Fruit fly (Drosophila melanogaster) whole organism, embryonic: Measurements from ENCODE around the gene Cog2.

Experiments used
- ATbp ChIP-seq: fragments of 200-800 bp; sonication (Bioruptor generic); optimal IDR thresholded peaks from 2 replicates; lab custom pipeline; 2017; ENCODE audit warnings: missing biosample characterization, mild to moderate bottlenecking, missing genetic modification characterization, missing genetic modification reagents
- Asciz ChIP-seq: fragments of 200-800 bp; sonication (Bioruptor generic); optimal IDR thresholded peaks from 2 replicates; lab custom pipeline; 2017; ENCODE audit warnings: missing biosample characterization, mild to moderate bottlenecking, missing genetic modification characterization, missing genetic modification reagents
- Awh ChIP-seq: fragments of 200-800 bp; sonication (Bioruptor generic); IDR thresholded peaks from 2 replicates; pipeline ENCODE4, ENCODE4 v1.3.6; 2022; ENCODE audit warnings: missing biosample characterization, missing genetic modification characterization
- Blimp-1 ChIP-seq: fragments of 200-800 bp; sonication (Bioruptor generic); optimal IDR thresholded peaks from 3 replicates; lab custom pipeline; 2018; ENCODE audit warnings: missing biosample characterization, missing genetic modification characterization, mild to moderate bottlenecking, moderate library complexity, missing genetic modification reagents
- CG12659 ChIP-seq: fragments of 200-800 bp; sonication (Bioruptor generic); optimal IDR thresholded peaks from 3 replicates; lab custom pipeline; 2017; ENCODE audit warnings: mild to moderate bottlenecking, missing biosample characterization, missing genetic modification reagents, missing genetic modification characterization
- CG13296 ChIP-seq: fragments of 200-800 bp; sonication (Bioruptor generic); optimal IDR thresholded peaks from 3 replicates; lab custom pipeline; 2018; ENCODE audit warnings: missing biosample characterization, mild to moderate bottlenecking, missing genetic modification characterization
- CG14710 ChIP-seq: fragments of 200-800 bp; sonication (Bioruptor generic); optimal IDR thresholded peaks from 3 replicates; lab custom pipeline; 2019; ENCODE audit warnings: missing biosample characterization, mild to moderate bottlenecking, missing genetic modification characterization, moderate library complexity
- CG1647 ChIP-seq: fragments of 200-800 bp; sonication (Bioruptor generic); optimal IDR thresholded peaks from 3 replicates; lab custom pipeline; 2016; ENCODE audit warnings: missing biosample characterization, missing genetic modification characterization
- CG17186 ChIP-seq: fragments of 200-800 bp; sonication (Bioruptor generic); optimal IDR thresholded peaks from 3 replicates; lab custom pipeline; 2017; ENCODE audit warnings: missing biosample characterization, missing genetic modification reagents, missing genetic modification characterization
- CG1792 ChIP-seq: fragments of 200-800 bp; sonication (Bioruptor generic); optimal IDR thresholded peaks from 2 replicates; lab custom pipeline; 2016; ENCODE audit warnings: missing biosample characterization, missing genetic modification characterization
- CG2120 ChIP-seq: fragments of 200-800 bp; sonication (Bioruptor generic); optimal IDR thresholded peaks from 3 replicates; lab custom pipeline; 2016; ENCODE audit warnings: missing biosample characterization, missing genetic modification characterization
- CG2129 ChIP-seq: fragments of 200-800 bp; sonication (Bioruptor generic); IDR thresholded peaks from 2 replicates; pipeline ENCODE4 v1.3.6; 2022; ENCODE audit warnings: missing biosample characterization, missing genetic modification characterization; ENCODE audit not compliant: partially characterized antibody
- CG3065 ChIP-seq: fragments of 200-800 bp; sonication (Bioruptor generic); optimal IDR thresholded peaks from 2 replicates; lab custom pipeline; 2016; ENCODE audit warnings: missing biosample characterization, missing genetic modification characterization
- CG31441 ChIP-seq: fragments of 200-800 bp; sonication (Bioruptor generic); IDR thresholded peaks from 2 replicates; pipeline ENCODE4 v1.3.6; 2022; ENCODE audit warnings: missing biosample characterization, missing genetic modification characterization
- CG34376 ChIP-seq: fragments of 200-800 bp; sonication (Bioruptor generic); optimal IDR thresholded peaks from 2 replicates; lab custom pipeline; 2018; ENCODE audit warnings: missing biosample characterization, mild to moderate bottlenecking, missing genetic modification characterization
- CG3995 ChIP-seq: fragments of 200-800 bp; sonication (Bioruptor generic); optimal IDR thresholded peaks from 3 replicates; lab custom pipeline; 2016; ENCODE audit warnings: missing biosample characterization, missing genetic modification characterization
- CG4282 ChIP-seq: fragments of 200-800 bp; sonication (Bioruptor generic); optimal IDR thresholded peaks from 2 replicates; lab custom pipeline; 2016; ENCODE audit warnings: missing biosample characterization, missing genetic modification characterization
- CG7786 ChIP-seq: fragments of 200-800 bp; sonication (Bioruptor generic); optimal IDR thresholded peaks from 2 replicates; lab custom pipeline; 2016; ENCODE audit warnings: missing biosample characterization, missing genetic modification characterization
- CG8089 ChIP-seq: fragments of 200-800 bp; sonication (Bioruptor generic); optimal IDR thresholded peaks from 3 replicates; lab custom pipeline; 2016; ENCODE audit warnings: missing biosample characterization, missing genetic modification characterization
- CG9215 ChIP-seq: fragments of 200-800 bp; sonication (Bioruptor generic); IDR thresholded peaks from 2 replicates; pipeline ENCODE4 v1.3.6; 2022; ENCODE audit warnings: missing biosample characterization, missing genetic modification characterization
- CG9609 ChIP-seq: fragments of 200-800 bp; sonication (Bioruptor generic); optimal IDR thresholded peaks from 3 replicates; lab custom pipeline; 2016; ENCODE audit warnings: missing biosample characterization, missing genetic modification characterization
- CG9817 ChIP-seq: fragments of 200-800 bp; sonication (Bioruptor generic); optimal IDR thresholded peaks from 2 replicates; lab custom pipeline; 2018; ENCODE audit warnings: missing biosample characterization, mild to moderate bottlenecking, missing genetic modification characterization, moderate library complexity
- CG9932 ChIP-seq: fragments of 200-800 bp; sonication (Bioruptor generic); IDR thresholded peaks from 2 replicates; pipeline ENCODE4 v1.3.6; 2022; ENCODE audit warnings: missing biosample characterization, missing genetic modification characterization
- Chrac-16 ChIP-seq: fragments of 200-800 bp; sonication (Bioruptor generic); optimal IDR thresholded peaks from 3 replicates; lab custom pipeline; 2016; ENCODE audit warnings: missing biosample characterization, missing genetic modification characterization
- Dip3 ChIP-seq: fragments of 200-800 bp; sonication (Bioruptor generic); optimal IDR thresholded peaks from 3 replicates; lab custom pipeline; 2016; ENCODE audit warnings: missing biosample characterization, missing genetic modification characterization
- HmgD ChIP-seq: fragments of 200-800 bp; sonication (Bioruptor generic); optimal IDR thresholded peaks from 3 replicates; lab custom pipeline; 2016; ENCODE audit warnings: missing biosample characterization, missing genetic modification characterization
- MBD-R2 ChIP-seq: fragments of 200-800 bp; sonication (Bioruptor generic); IDR thresholded peaks from 2 replicates; pipeline ENCODE4 v1.3.6; 2022; ENCODE audit warnings: missing biosample characterization, missing genetic modification characterization
- Med ChIP-seq: fragments of 200-800 bp; sonication (Bioruptor generic); peaks from one replicate; lab custom pipeline; 2016; ENCODE audit warnings: missing biosample characterization, missing genetic modification characterization, mild to moderate bottlenecking, inconsistent platforms, moderate library complexity
- Nf-YC ChIP-seq: fragments of 200-800 bp; optimal IDR thresholded peaks from 3 replicates; lab custom pipeline; 2019; ENCODE audit warnings: missing biosample characterization, mild to moderate bottlenecking, missing genetic modification characterization, moderate library complexity
- Sin3A ChIP-seq: fragments of >200 bp; optimal IDR thresholded peaks from 2 replicates; lab custom pipeline; 2018
- Sox100B ChIP-seq: fragments of 200-800 bp; sonication (Bioruptor generic); optimal IDR thresholded peaks from 3 replicates; lab custom pipeline; 2018; ENCODE audit warnings: missing biosample characterization, mild to moderate bottlenecking, missing genetic modification characterization
- YL-1 ChIP-seq: fragments of 200-800 bp; sonication (Bioruptor generic); optimal IDR thresholded peaks from 3 replicates; lab custom pipeline; 2017; ENCODE audit warnings: missing biosample characterization, mild to moderate bottlenecking, missing genetic modification characterization
- ase ChIP-seq: fragments of 200-800 bp; sonication (Bioruptor generic); IDR thresholded peaks from 3 replicates; pipeline ENCODE4 v1.3.6; 2022; ENCODE audit warnings: missing biosample characterization, missing genetic modification characterization
- ash1 ChIP-seq: fragments of 200-800 bp; sonication (Bioruptor generic); optimal IDR thresholded peaks from 2 replicates; lab custom pipeline; 2018; ENCODE audit warnings: missing biosample characterization, mild to moderate bottlenecking, missing genetic modification characterization
- bcd ChIP-seq: fragments of 200-800 bp; sonication (Bioruptor generic); optimal IDR thresholded peaks from 2 replicates; lab custom pipeline; 2017; ENCODE audit warnings: missing biosample characterization, mild to moderate bottlenecking, missing genetic modification characterization
- bsh ChIP-seq, 2 experiments: fragments of 200-800 bp; sonication (Bioruptor generic); optimal IDR thresholded peaks; 2 replicates each; lab custom pipeline; 2017 to 2018; ENCODE audit warnings: mild to moderate bottlenecking in 2 of 2, missing biosample characterization in 2 of 2, missing genetic modification characterization in 2 of 2, moderate library complexity in 1 of 2
- ems ChIP-seq: fragments of 200-800 bp; sonication (Bioruptor generic); optimal IDR thresholded peaks from 3 replicates; lab custom pipeline; 2016; ENCODE audit warnings: missing biosample characterization, missing genetic modification characterization
- fd3F ChIP-seq: fragments of 200-800 bp; sonication (Bioruptor generic); optimal IDR thresholded peaks from 2 replicates; lab custom pipeline; 2018; ENCODE audit warnings: missing biosample characterization, mild to moderate bottlenecking, missing genetic modification characterization, moderate library complexity
- ftz-f1 ChIP-seq: fragments of 200-800 bp; sonication (Bioruptor generic); optimal IDR thresholded peaks from 2 replicates; lab custom pipeline; 2016; ENCODE audit warnings: missing biosample characterization, missing genetic modification characterization
- lilli ChIP-seq: fragments of 200-800 bp; sonication (Bioruptor generic); optimal IDR thresholded peaks from 3 replicates; lab custom pipeline; 2016; ENCODE audit warnings: missing biosample characterization, missing genetic modification characterization
- pan ChIP-seq, 4 experiments: fragments of >200 bp in 3 of 4; fragments of 200-800 bp in 1 of 4; sonication (Bioruptor generic) in 1 of 4; optimal IDR thresholded peaks in 3 of 4; IDR thresholded peaks in 1 of 4; 2 replicates each; pipeline versions ENCODE4 v1.3.6 to Lab custom; 2017 to 2022; ENCODE audit warnings: missing biosample characterization in 2 of 4, missing genetic modification characterization in 2 of 4, mixed read lengths in 1 of 4
- pum ChIP-seq: fragments of 200-800 bp; sonication (Bioruptor generic); optimal IDR thresholded peaks from 2 replicates; lab custom pipeline; 2016; ENCODE audit warnings: missing biosample characterization, missing genetic modification characterization
- ranshi ChIP-seq: fragments of 200-800 bp; sonication (Bioruptor generic); IDR thresholded peaks from 2 replicates; pipeline ENCODE4 v1.3.6; 2022; ENCODE audit warnings: missing biosample characterization, missing genetic modification characterization
- row ChIP-seq: fragments of 200-800 bp; sonication (Bioruptor generic); IDR thresholded peaks from 3 replicates; pipeline ENCODE4 v1.3.6; 2022; ENCODE audit warnings: missing biosample characterization, missing genetic modification characterization
- sd ChIP-seq: fragments of 200-800 bp; sonication (Bioruptor generic); optimal IDR thresholded peaks from 3 replicates; lab custom pipeline; 2018; ENCODE audit warnings: missing biosample characterization, mild to moderate bottlenecking, missing genetic modification characterization, moderate library complexity
- slbo ChIP-seq: fragments of 200-800 bp; sonication (Bioruptor generic); IDR thresholded peaks from 2 replicates; pipeline ENCODE4 v1.3.6; 2022; ENCODE audit warnings: missing biosample characterization, missing genetic modification characterization
- sqz ChIP-seq: fragments of 200-800 bp; sonication (Bioruptor generic); optimal IDR thresholded peaks from 3 replicates; lab custom pipeline; 2018; ENCODE audit warnings: missing biosample characterization, mild to moderate bottlenecking, missing genetic modification characterization
- sug ChIP-seq: fragments of 200-800 bp; optimal IDR thresholded peaks from 2 replicates; lab custom pipeline; 2019; ENCODE audit warnings: missing biosample characterization, mild to moderate bottlenecking, missing genetic modification characterization, moderate library complexity
- unpg ChIP-seq: fragments of 200-800 bp; sonication (Bioruptor generic); optimal IDR thresholded peaks from 3 replicates; lab custom pipeline; 2018; ENCODE audit warnings: missing biosample characterization, mild to moderate bottlenecking, missing genetic modification characterization, moderate library complexity

Gene Cog2

DNA sequence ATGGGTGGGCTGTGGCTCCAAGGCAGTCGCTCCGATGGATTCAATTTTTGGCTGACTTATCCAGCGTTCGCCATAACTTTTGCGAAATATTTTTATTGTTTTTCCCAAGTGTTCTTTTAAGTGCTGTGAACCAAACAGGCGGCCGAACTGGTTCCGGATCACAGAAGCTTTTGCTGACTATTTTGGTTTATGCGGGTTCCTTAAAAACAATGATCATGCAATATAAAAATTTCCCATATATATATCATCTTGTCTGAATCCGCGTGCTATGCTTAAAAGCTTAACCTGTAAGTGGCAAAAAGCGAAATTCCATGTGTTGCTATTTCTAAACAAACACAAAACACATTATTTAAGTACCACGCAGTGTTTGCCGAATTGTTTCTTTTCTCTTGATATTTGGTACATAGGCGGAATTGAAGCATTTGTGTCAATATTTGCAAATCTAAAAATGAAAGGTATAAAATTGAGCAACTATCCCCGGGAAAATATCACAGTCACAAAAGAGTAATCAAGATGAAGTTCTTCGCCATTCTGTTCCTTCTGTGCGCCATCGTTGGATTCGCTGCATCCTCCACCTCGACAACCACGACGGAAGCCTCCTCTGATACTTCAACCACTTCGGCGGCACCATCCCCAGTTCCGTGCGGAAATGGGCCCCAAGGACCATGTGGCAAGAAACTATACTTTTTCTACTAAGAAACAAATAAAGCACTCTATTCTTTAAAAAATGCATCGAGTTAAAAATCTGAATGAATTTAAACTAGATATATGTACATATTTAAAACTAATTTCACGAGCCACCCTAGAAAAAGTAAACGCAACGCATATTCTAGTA is 41.3 kb downstream of the Cog2 start, which contains the start of the genes CG6276 and CG44040 (continued):
- peak; percentile 32 for TF ChIP-seq CG9609
- no peak for TF ChIP-seq CG4282 (GFP tag; lab: Kevin White, UChicago)
- TF ChIP-seq YL-1, result peak; percentile 6
- peak; percentile 68 for TF ChIP-seq CG2120 (GFP tag; lab: Kevin White, UChicago)
- no peak for TF ChIP-seq Sox100B (GFP tag; lab: Kevin White, UChicago)
- TF ChIP-seq bsh (GFP tag; optimal IDR thresholded peaks at IDR 0.05; lab: Kevin White, UChicago), result peak in 1 of 2 experiments; percentile 58
- TF ChIP-seq CG3995, result peak; percentile 46
- peak; percentile 23 for TF ChIP-seq Asciz (GFP tag; lab: Kevin White, UChicago)
- TF ChIP-seq HmgD (GFP tag; lab: Kevin White, UChicago), result no peak
- no peak for TF ChIP-seq CG2129
- TF ChIP-seq CG1647 (GFP tag; lab: Kevin White, UChicago), result no peak
- peak; percentile 42 for TF ChIP-seq Nf-YC
- peak; percentile 9 for TF ChIP-seq Dip3 (GFP tag; lab: Kevin White, UChicago)
- no peak for TF ChIP-seq pan (optimal IDR thresholded peaks at IDR 0.05; lab: Kevin White, UChicago)
- peak in 1 of 2 experiments; percentile 49 for TF ChIP-seq pan (GFP tag; optimal IDR thresholded peaks at IDR 0.05 in 1 of 2, IDR thresholded peaks at IDR 0.05 in 1 of 2)
- peak; percentile 64 for TF ChIP-seq lilli (GFP tag; lab: Kevin White, UChicago)
- peak; percentile 48 for TF ChIP-seq bcd (GFP tag; lab: Kevin White, UChicago)
- no peak for TF ChIP-seq ash1 (GFP tag; lab: Kevin White, UChicago)
- peak; percentile 39 for TF ChIP-seq CG31441
- TF ChIP-seq CG1792 (GFP tag; lab: Kevin White, UChicago), result peak; percentile 63
- peak; percentile 13 for TF ChIP-seq Blimp-1 (GFP tag; lab: Kevin White, UChicago)
- TF ChIP-seq MBD-R2 (GFP tag; lab: Robert Waterston, UW), result peak; percentile 77
- TF ChIP-seq CG13296 (GFP tag; lab: Kevin White, UChicago), result peak; percentile 43
- peak; percentile 6 for TF ChIP-seq CG8089
- no peak for TF ChIP-seq CG17186 (GFP tag; lab: Kevin White, UChicago)
- TF ChIP-seq pum (GFP tag; lab: Kevin White, UChicago), result peak; percentile 33
- TF ChIP-seq Awh (GFP tag; lab: Robert Waterston, UW), result peak; percentile 39; the same call in 1 of the 2 replicates
- TF ChIP-seq ranshi (GFP tag; lab: Robert Waterston, UW), result peak; percentile 58
- TF ChIP-seq CG9215 (GFP tag; lab: Robert Waterston, UW), result peak; percentile 46; the same call in 1 of the 2 replicates
- peak; percentile 37 for TF ChIP-seq CG12659
- TF ChIP-seq ftz-f1 (GFP tag; lab: Kevin White, UChicago), result no peak
- no peak for TF ChIP-seq sqz (GFP tag; lab: Kevin White, UChicago)
- peak; percentile 59 for TF ChIP-seq slbo
- TF ChIP-seq ems (GFP tag; lab: Kevin White, UChicago), result peak; percentile 38
- peak; percentile 34 for TF ChIP-seq CG7786 (GFP tag; lab: Kevin White, UChicago)
- peak; percentile 14 for TF ChIP-seq sd (tag; lab: Kevin White, UChicago)
- TF ChIP-seq CG9817, result peak; percentile 42
- TF ChIP-seq row (GFP tag; lab: Robert Waterston, UW), result peak; percentile 73
- peak; percentile 8 for TF ChIP-seq Sin3A (lab: Kevin White, UChicago)
- TF ChIP-seq CG3065 (GFP tag; lab: Kevin White, UChicago), result no peak
- peak; percentile 5 for TF ChIP-seq fd3F (GFP tag; lab: Kevin White, UChicago)
- TF ChIP-seq CG9932 (GFP tag; lab: Robert Waterston, UW), result peak; percentile 57
- peak; percentile 32 for TF ChIP-seq CG14710 (tag; lab: Kevin White, UChicago)
- peak; percentile 94 for TF ChIP-seq Med (GFP tag; lab: Kevin White, UChicago)
- no peak for TF ChIP-seq Chrac-16 (GFP tag; lab: Kevin White, UChicago)
- TF ChIP-seq CG34376 (GFP tag; lab: Kevin White, UChicago), result peak; percentile 58
- TF ChIP-seq ase (GFP tag; lab: Robert Waterston, UW), result peak; percentile 10; the same call in 1 of the 3 replicates
- peak; percentile 50 for TF ChIP-seq unpg (GFP tag; lab: Kevin White, UChicago)
- TF ChIP-seq sug, result peak; percentile 49
- peak; percentile 36 for TF ChIP-seq ATbp
